Worm (Caenorhabditis elegans) whole organism, L1 larva: ENCODE results near the gene his-73.

Experiments
- C16A3.4 ChIP-seq: fragments of 150-350 bp; optimal IDR thresholded peaks from 2 replicates; lab custom pipeline; 2014; ENCODE audit warnings: missing biosample characterization, missing genetic modification characterization
- F16B12.6 ChIP-seq: fragments of 150-350 bp; optimal IDR thresholded peaks from 2 replicates; lab custom pipeline; 2014; ENCODE audit warnings: missing biosample characterization, missing genetic modification characterization
- blmp-1 ChIP-seq: fragments of 150-350 bp; optimal IDR thresholded peaks from 2 replicates; lab custom pipeline; 2014; ENCODE audit warnings: missing biosample characterization, missing genetic modification characterization
- ces-1 ChIP-seq: fragments of 150-350 bp; optimal IDR thresholded peaks from 2 replicates; lab custom pipeline; 2014; ENCODE audit warnings: missing biosample characterization, missing genetic modification reagents, missing genetic modification characterization
- dpl-1 ChIP-seq, 3 experiments: fragments of 150-350 bp in 2 of 3; sonication (generic microtip) in 1 of 3; optimal IDR thresholded peaks; 2 replicates each; lab custom pipeline; 2014 to 2017; ENCODE audit warnings: missing biosample characterization in 3 of 3, missing genetic modification characterization in 3 of 3, missing genetic modification reagents in 3 of 3
- dsc-1 ChIP-seq: sonication (generic microtip); optimal IDR thresholded peaks from 2 replicates; lab custom pipeline; 2016; ENCODE audit warnings: mild to moderate bottlenecking, missing genetic modification characterization, missing compliant biosample characterization
- efl-1 ChIP-seq, 4 experiments: fragments of 150-350 bp; optimal IDR thresholded peaks in 3 of 4; peaks in 1 of 4; 1 replicate in 1 of 4; 2 replicates in 3 of 4; lab custom pipeline; 2014; ENCODE audit warnings: missing biosample characterization in 2 of 4, missing genetic modification characterization in 2 of 4, missing genetic modification reagents in 2 of 4
- egl-13 ChIP-seq: sonication (generic microtip); optimal IDR thresholded peaks from 2 replicates; lab custom pipeline; 2016; ENCODE audit warnings: missing genotype, missing genetic modification reagents, missing genetic modification characterization, missing compliant biosample characterization
- elt-2 ChIP-seq: sonication (generic microtip); optimal IDR thresholded peaks from 2 replicates; lab custom pipeline; 2016; ENCODE audit warnings: missing genetic modification characterization, mild to moderate bottlenecking, inconsistent platforms, missing compliant biosample characterization, missing genetic modification reagents
- ets-5 ChIP-seq: fragments of 200-800 bp; sonication (Bioruptor generic); IDR thresholded peaks from 2 replicates; pipeline ENCODE4 v1.3.6; 2022; ENCODE audit warnings: missing genetic modification characterization, missing compliant biosample characterization
- hpl-2 ChIP-seq: fragments of 150-350 bp; optimal IDR thresholded peaks from 2 replicates; lab custom pipeline; 2014; ENCODE audit warnings: missing biosample characterization, missing genetic modification reagents, missing genetic modification characterization
- irx-1 ChIP-seq: sonication (generic microtip); optimal IDR thresholded peaks from 2 replicates; lab custom pipeline; 2016; ENCODE audit warnings: missing genetic modification characterization, missing compliant biosample characterization
- jun-1 ChIP-seq: fragments of 150-350 bp; optimal IDR thresholded peaks from 2 replicates; lab custom pipeline; 2014; ENCODE audit warnings: missing biosample characterization, missing genetic modification reagents, missing genetic modification characterization
- lin-13 ChIP-seq: fragments of 150-350 bp; optimal IDR thresholded peaks from 2 replicates; lab custom pipeline; 2014; ENCODE audit warnings: missing biosample characterization, missing genetic modification reagents, missing genetic modification characterization
- lin-35 ChIP-seq, 2 experiments: fragments of 150-350 bp; optimal IDR thresholded peaks; 2 replicates each; lab custom pipeline; 2014; ENCODE audit warnings: missing biosample characterization in 2 of 2, missing genetic modification characterization in 2 of 2, missing genetic modification reagents in 2 of 2
- lin-39 ChIP-seq: fragments of 150-350 bp; optimal IDR thresholded peaks from 2 replicates; lab custom pipeline; 2014; ENCODE audit warnings: missing biosample characterization, missing genetic modification reagents, missing genetic modification characterization
- mef-2 ChIP-seq: fragments of 150-350 bp; optimal IDR thresholded peaks from 2 replicates; lab custom pipeline; 2014; ENCODE audit warnings: missing biosample characterization, missing genetic modification characterization
- nhr-11 ChIP-seq: fragments of 150-350 bp; optimal IDR thresholded peaks from 2 replicates; lab custom pipeline; 2014; ENCODE audit warnings: missing biosample characterization, missing genetic modification characterization
- nhr-19 ChIP-seq: fragments of 200-800 bp; sonication (Bioruptor generic); conservative IDR thresholded peaks from 2 replicates; pipeline ENCODE4 v1.3.6; 2022; ENCODE audit warnings: missing genetic modification characterization, missing compliant biosample characterization
- nhr-20 ChIP-seq: sonication (generic microtip); optimal IDR thresholded peaks from 2 replicates; lab custom pipeline; 2016; ENCODE audit warnings: mild to moderate bottlenecking, missing genetic modification characterization, missing compliant biosample characterization
- nhr-237 ChIP-seq: fragments of 150-350 bp; optimal IDR thresholded peaks from 2 replicates; lab custom pipeline; 2014; ENCODE audit warnings: missing biosample characterization, missing genetic modification characterization
- nhr-28 ChIP-seq: fragments of 150-350 bp; optimal IDR thresholded peaks from 2 replicates; lab custom pipeline; 2014; ENCODE audit warnings: missing biosample characterization, missing genetic modification characterization
- nhr-47 ChIP-seq: sonication (generic microtip); optimal IDR thresholded peaks from 2 replicates; lab custom pipeline; 2016; ENCODE audit warnings: mild to moderate bottlenecking, missing genetic modification characterization, moderate library complexity, missing compliant biosample characterization
- nhr-85 ChIP-seq: sonication (generic microtip); peaks from one replicate; lab custom pipeline; 2016; ENCODE audit warnings: missing genetic modification characterization, inconsistent platforms, missing compliant biosample characterization
- nhr-90 ChIP-seq: sonication (generic microtip); optimal IDR thresholded peaks from 2 replicates; lab custom pipeline; 2016; ENCODE audit warnings: mild to moderate bottlenecking, missing genetic modification characterization, missing compliant biosample characterization; ENCODE audit not compliant: poor library complexity
- pax-3 ChIP-seq: fragments of 200-800 bp; sonication (Bioruptor generic); optimal IDR thresholded peaks from 2 replicates; lab custom pipeline; 2018; ENCODE audit warnings: mild to moderate bottlenecking, missing genetic modification characterization, moderate library complexity, missing compliant biosample characterization
- rnt-1 ChIP-seq: sonication (generic microtip); optimal IDR thresholded peaks from 2 replicates; lab custom pipeline; 2016; ENCODE audit warnings: mild to moderate bottlenecking, missing genetic modification characterization, moderate library complexity, missing compliant biosample characterization
- snu-23 ChIP-seq: sonication (generic microtip); optimal IDR thresholded peaks from 2 replicates; lab custom pipeline; 2016; ENCODE audit warnings: missing genetic modification characterization, missing compliant biosample characterization
- sox-4 ChIP-seq: sonication (generic microtip); optimal IDR thresholded peaks from 2 replicates; lab custom pipeline; 2016; ENCODE audit warnings: missing genetic modification characterization, missing compliant biosample characterization
- sptf-1 ChIP-seq: fragments of 150-350 bp; optimal IDR thresholded peaks from 2 replicates; lab custom pipeline; 2014; ENCODE audit warnings: missing biosample characterization, missing genetic modification characterization
- swsn-7 ChIP-seq: sonication (generic microtip); optimal IDR thresholded peaks from 2 replicates; lab custom pipeline; 2016; ENCODE audit warnings: missing genetic modification characterization, missing compliant biosample characterization
- unc-130 ChIP-seq: fragments of 150-350 bp; optimal IDR thresholded peaks from 2 replicates; lab custom pipeline; 2017; ENCODE audit warnings: missing biosample characterization, missing genetic modification characterization, inconsistent platforms
- unc-62 ChIP-seq: fragments of 150-350 bp; optimal IDR thresholded peaks from 2 replicates; lab custom pipeline; 2014; ENCODE audit warnings: missing biosample characterization, missing genetic modification reagents, missing genetic modification characterization
- unc-98 ChIP-seq: fragments of 200-800 bp; sonication (Bioruptor generic); IDR thresholded peaks from 2 replicates; pipeline ENCODE4 v1.3.6; 2022; ENCODE audit warnings: missing genetic modification characterization, missing compliant biosample characterization
- vab-15 ChIP-seq: sonication (generic microtip); optimal IDR thresholded peaks from 2 replicates; lab custom pipeline; 2017; ENCODE audit warnings: missing genotype, mild to moderate bottlenecking, missing genetic modification characterization, missing compliant biosample characterization
- zag-1 ChIP-seq: fragments of 150-350 bp; optimal IDR thresholded peaks from 2 replicates; lab custom pipeline; 2014; ENCODE audit warnings: missing biosample characterization, missing genetic modification characterization
- ztf-4 ChIP-seq: fragments of 150-350 bp; optimal IDR thresholded peaks from 2 replicates; lab custom pipeline; 2014; ENCODE audit warnings: missing biosample characterization, missing genetic modification characterization

The his-73 gene

DNA sequence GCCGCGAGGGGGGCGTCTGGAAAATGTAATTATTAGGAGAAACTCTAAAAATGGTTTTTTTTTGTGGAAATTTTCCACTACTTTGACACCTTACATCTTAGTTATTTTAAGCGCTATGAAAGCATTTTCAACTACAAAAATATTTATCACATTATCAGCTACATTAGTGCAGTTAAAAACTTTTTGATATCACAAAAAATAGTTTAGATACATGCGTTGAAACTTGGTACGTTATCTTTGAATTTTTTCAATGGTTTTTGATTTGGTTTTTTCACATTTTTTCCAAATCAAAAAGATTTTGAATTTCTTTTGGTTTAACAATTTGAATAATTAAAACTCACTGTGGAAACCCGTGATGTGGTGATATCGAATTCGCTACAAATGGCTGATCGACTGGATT is 20.5 kb upstream of the his-73 start:
- no peak for TF ChIP-seq hpl-2 (GFP tag; lab: Kevin White, UChicago)
- TF ChIP-seq ces-1 (GFP tag; lab: Kevin White, UChicago): no peak
- TF ChIP-seq nhr-19 (GFP tag; lab: Robert Waterston, UW): no peak
- no peak for TF ChIP-seq jun-1 (tag; lab: Kevin White, UChicago)
- no peak for TF ChIP-seq egl-13 (tag; lab: Kevin White, UChicago)
- no peak for TF ChIP-seq nhr-237
- no peak for TF ChIP-seq vab-15 (tag; lab: Kevin White, UChicago)
- no peak for TF ChIP-seq unc-98 (GFP tag; lab: Robert Waterston, UW)
- no peak for TF ChIP-seq lin-39 (tag; lab: Kevin White, UChicago)
- TF ChIP-seq, all 84 proteins: peak for 0

DNA sequence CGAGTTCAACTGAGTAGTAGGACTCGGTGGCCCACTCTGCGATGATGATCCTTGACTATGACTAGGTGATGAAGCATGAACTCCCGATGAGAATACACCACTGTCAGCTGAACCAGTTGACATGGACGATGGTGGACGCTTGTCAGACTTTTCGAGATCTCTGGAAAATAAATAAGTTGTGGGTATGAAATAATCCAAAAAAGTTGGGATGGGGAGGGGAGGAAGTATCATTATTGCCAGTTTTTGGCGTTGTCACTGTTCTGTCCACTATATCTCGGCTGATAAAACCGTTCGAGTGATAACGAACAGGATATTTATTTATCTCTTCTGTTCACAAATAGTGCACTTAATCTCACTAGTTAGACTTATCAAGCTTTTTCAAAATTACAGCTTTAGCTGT is 19.4 kb upstream of the his-73 start:
- TF ChIP-seq nhr-47 (no peak), nhr-28 (tag; lab: Kevin White, UChicago) (no peak), mef-2 (no peak), nhr-90 (no peak), unc-130 (no peak), C16A3.4 (tag; lab: Kevin White, UChicago) (no peak), sox-4 (tag; lab: Kevin White, UChicago) (no peak), unc-62 (GFP tag; lab: Kevin White, UChicago) (no peak), hpl-2 (GFP tag; lab: Kevin White, UChicago) (no peak), snu-23 (GFP tag; lab: Kevin White, UChicago) (no peak), ets-5 (GFP tag; lab: Robert Waterston, UW) (no peak), irx-1 (tag; lab: Kevin White, UChicago) (no peak), F16B12.6 (no peak), nhr-85 (tag; lab: Kevin White, UChicago) (no peak), zag-1 (tag; lab: Kevin White, UChicago) (no peak), pax-3 (tag; lab: Kevin White, UChicago) (no peak), ztf-4 (tag; lab: Kevin White, UChicago) (no peak), lin-13 (GFP tag; lab: Kevin White, UChicago) (no peak), nhr-11 (no peak)
- TF ChIP-seq, all 84 proteins: peak for 0

DNA sequence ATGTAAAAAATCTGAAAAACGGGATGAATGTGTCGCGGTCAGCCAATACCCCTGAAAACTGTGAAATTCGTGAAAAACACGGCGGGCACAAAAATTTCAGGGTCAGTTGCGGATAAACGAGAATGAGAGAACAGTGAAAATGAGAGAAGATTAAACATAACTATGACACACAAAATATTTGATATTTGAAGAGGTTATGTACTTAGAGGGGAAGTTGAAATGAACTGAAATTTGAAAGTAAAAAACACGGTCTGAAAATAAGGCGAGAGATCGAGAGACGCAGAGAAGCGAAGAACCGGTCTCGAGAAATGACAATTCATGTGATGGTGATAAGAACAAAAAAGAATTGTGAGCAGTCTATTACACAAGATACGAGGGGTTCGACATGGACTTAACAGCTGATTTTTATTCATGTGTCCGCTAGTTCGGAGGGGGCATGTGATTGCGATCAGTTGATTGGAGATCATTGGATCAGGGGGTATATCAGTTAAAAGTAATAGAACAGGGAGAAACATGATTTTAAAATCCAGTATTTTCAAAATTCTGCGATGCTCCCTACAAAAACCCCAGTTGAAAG is 17.7 kb upstream of the his-73 start, which contains the start of gene moe-3:
Gene moe-3, minus strand, starts transcription at position 51 of the 577 bp plus-strand sequence.
- TF ChIP-seq unc-62 (GFP tag; lab: Kevin White, UChicago): no peak
- peak in 1 of 2 experiments; percentile 61 for TF ChIP-seq lin-35 (GFP tag; optimal IDR thresholded peaks at IDR 0.05; lab: Kevin White, UChicago)
- TF ChIP-seq efl-1 (optimal IDR thresholded peaks at IDR 0.05; lab: Kevin White, UChicago): no peak
- TF ChIP-seq efl-1 (GFP tag; optimal IDR thresholded peaks at IDR 0.05 in 1 of 2; lab: Kevin White, UChicago): peak in 1 of 2 experiments; percentile 57
- peak in 1 of 3 experiments; percentile 17 for TF ChIP-seq dpl-1 (GFP tag; optimal IDR thresholded peaks at IDR 0.05; lab: Kevin White, UChicago)
- TF ChIP-seq elt-2 (tag; lab: Kevin White, UChicago): peak; percentile 22
- TF ChIP-seq nhr-20 (tag; lab: Kevin White, UChicago): peak; percentile 30
- TF ChIP-seq sox-4 (tag; lab: Kevin White, UChicago): no peak
- TF ChIP-seq dsc-1 (tag; lab: Kevin White, UChicago): no peak
- TF ChIP-seq sptf-1 (tag; lab: Kevin White, UChicago): no peak
- TF ChIP-seq, all 84 proteins: peak for 5

DNA sequence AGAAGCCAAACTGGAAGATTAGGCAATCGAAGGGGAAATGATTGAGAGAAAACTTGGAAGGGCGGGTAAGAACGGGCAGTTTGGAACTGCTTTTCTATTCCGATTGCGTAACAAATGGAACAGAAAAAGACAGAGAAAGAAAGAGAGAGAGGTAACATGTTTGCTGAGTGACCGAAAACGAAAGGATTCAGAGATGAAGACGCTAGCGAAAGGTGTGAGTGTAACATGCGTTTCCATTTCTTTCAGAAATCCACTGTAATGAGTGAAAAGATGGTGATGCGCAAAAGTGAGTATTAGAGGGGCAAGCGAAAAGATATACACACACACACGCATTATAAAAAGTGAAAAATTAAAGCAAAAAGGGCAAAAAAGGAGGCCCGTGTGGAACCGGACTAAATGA is 16.0 kb upstream of the his-73 start:
- TF ChIP-seq blmp-1 (tag; lab: Kevin White, UChicago): peak; percentile 98
- TF ChIP-seq efl-1 (optimal IDR thresholded peaks at IDR 0.05; lab: Kevin White, UChicago): no peak
- TF ChIP-seq efl-1 (GFP tag; optimal IDR thresholded peaks at IDR 0.05 in 1 of 2; lab: Kevin White, UChicago): peak in 1 of 2 experiments; percentile 71
- no peak for TF ChIP-seq swsn-7 (tag; lab: Kevin White, UChicago)
- TF ChIP-seq rnt-1: no peak
- TF ChIP-seq, all 84 proteins: peak for 2
